Worm (Caenorhabditis elegans) whole organism, L4/young adult: ENCODE results near the gene T01H3.5.

ENCODE experiments used
- W03F9.2 ChIP-seq: fragments of 150-350 bp; optimal IDR thresholded peaks from 2 replicates; lab custom pipeline; 2014; ENCODE audit warnings: missing biosample characterization, missing genetic modification characterization
- dao-5 ChIP-seq: sonication (generic microtip); optimal IDR thresholded peaks from 2 replicates; lab custom pipeline; 2016; ENCODE audit warnings: missing genotype, missing genetic modification characterization, moderate library complexity, missing compliant biosample characterization
- him-1 ChIP-seq: sonication (generic microtip); optimal IDR thresholded peaks from 2 replicates; lab custom pipeline; 2016; ENCODE audit warnings: missing genotype, missing genetic modification reagents, missing genetic modification characterization, missing compliant biosample characterization

- no peak for TF ChIP-seq dao-5 (tag; lab: Kevin White, UChicago)
- no peak for TF ChIP-seq him-1
- no peak for TF ChIP-seq W03F9.2
These were observed 28.2 kb downstream of the T01H3.5 start, which contains the start of gene best-23 for ce11 chrII:7907539-7907997.
